Fruit fly (Drosophila melanogaster): Measurements from ENCODE around the gene Mipp1.

Gene Mipp1

DNA sequence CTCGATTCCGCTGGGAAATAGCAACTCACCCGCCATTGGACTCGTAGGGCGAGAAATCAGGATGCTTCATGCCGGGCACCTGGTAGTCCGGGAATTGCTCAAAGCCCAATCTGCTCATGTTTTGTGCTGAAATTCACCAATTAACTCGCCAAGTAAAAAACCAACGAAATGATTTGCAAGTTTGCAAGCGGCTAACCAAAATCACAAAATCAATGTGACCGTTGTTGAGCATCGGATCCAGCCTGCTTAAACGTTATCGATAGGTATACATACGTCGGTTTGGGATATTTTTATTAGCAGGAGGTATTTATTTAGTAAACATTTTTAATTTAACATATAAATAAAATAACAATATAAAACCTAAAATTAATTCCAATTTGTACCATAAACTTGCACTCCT, 37.1 kb upstream of the Mipp1 start, which contains the start of gene Prosbeta6 (continued):
- TF ChIP-seq yki (optimal IDR thresholded peaks at IDR 0.05) (no peak), CG2678 (tag; optimal IDR thresholded peaks at IDR 0.05) (no peak), Doc2 (GFP tag; IDR thresholded peaks at IDR 0.05) (no peak), TFAM (GFP tag; optimal IDR thresholded peaks at IDR 0.05) (no peak), CG11456 (GFP tag; IDR thresholded peaks at IDR 0.05) (no peak), CG12104 (GFP tag; optimal IDR thresholded peaks at IDR 0.05) (no peak), CG14965 (GFP tag; optimal IDR thresholded peaks at IDR 0.05; ENCODE audit: borderline replicate concordance) (no peak), Drgx (GFP tag; IDR thresholded peaks at IDR 0.05) (no peak), hth (optimal IDR thresholded peaks at IDR 0.05) (no peak), tx (GFP tag; optimal IDR thresholded peaks at IDR 0.05) (no peak), CG15269 (tag; optimal IDR thresholded peaks at IDR 0.05) (no peak), Scr (GFP tag; IDR thresholded peaks at IDR 0.05; ENCODE audit: partially characterized antibody) (peak; percentile 59), Trl (optimal IDR thresholded peaks at IDR 0.05) (no peak), Trl (GFP tag; optimal IDR thresholded peaks at IDR 0.05) (no peak), mam (GFP tag; optimal IDR thresholded peaks at IDR 0.05) (no peak), CG30431 (GFP tag; optimal IDR thresholded peaks at IDR 0.05) (no peak), pb (GFP tag; optimal IDR thresholded peaks at IDR 0.05) (no peak), CG2120 (GFP tag; optimal IDR thresholded peaks at IDR 0.05) (no peak), CG7839 (tag; optimal IDR thresholded peaks at IDR 0.05) (no peak), CG4707 (GFP tag; optimal IDR thresholded peaks at IDR 0.05) (no peak), klu (GFP tag; IDR thresholded peaks at IDR 0.05) (no peak), Xrp1 (GFP tag; IDR thresholded peaks at IDR 0.05) (no peak), dimm (GFP tag; IDR thresholded peaks at IDR 0.05) (no peak), CkIIα-i1 (GFP tag; IDR thresholded peaks at IDR 0.05) (no peak), CG13287 (GFP tag; IDR thresholded peaks at IDR 0.05; ENCODE audit: partially characterized antibody) (peak; percentile 71), CG9817 (tag; optimal IDR thresholded peaks at IDR 0.05) (no peak), CG3995 (GFP tag; optimal IDR thresholded peaks at IDR 0.05) (peak; percentile 26), CG10209 (GFP tag; optimal IDR thresholded peaks at IDR 0.05) (no peak), Sin3A (optimal IDR thresholded peaks at IDR 0.05) (no peak), CG30020 (tag; optimal IDR thresholded peaks at IDR 0.05) (peak; percentile 14), CG7928 (GFP tag; optimal IDR thresholded peaks at IDR 0.05) (no peak), zen2 (GFP tag; IDR thresholded peaks at IDR 0.05; ENCODE audit: partially characterized antibody) (no peak; the same call in 2 of the 3 replicates), CG8281 (tag; optimal IDR thresholded peaks at IDR 0.05) (no peak)

DNA sequence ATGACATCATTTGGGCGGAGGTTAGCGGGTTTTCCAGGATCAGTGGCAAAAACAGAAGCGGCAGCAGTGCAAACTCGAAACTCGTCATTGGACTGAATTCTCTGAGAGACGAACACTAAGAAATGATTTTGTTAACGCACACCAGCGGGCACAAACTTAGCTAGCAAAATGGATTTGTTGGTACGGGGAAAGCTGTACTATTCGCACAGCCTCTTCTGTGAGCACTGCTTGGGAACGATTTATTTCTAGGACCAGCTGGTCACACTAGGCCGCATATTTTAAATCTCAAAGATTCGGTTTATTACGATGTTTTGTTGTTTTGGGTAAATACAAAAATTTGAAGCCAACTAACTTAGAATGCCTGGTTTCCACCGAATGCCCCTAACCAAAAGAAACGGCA, 36.0 kb upstream of the Mipp1 start, which contains the start of gene CG4098:
Gene CG4098, minus strand, starts transcription at position 228 of the 400 bp plus-strand sequence.
- TF ChIP-seq Antp (GFP tag; optimal IDR thresholded peaks at IDR 0.05), result peak; percentile 83
- TF ChIP-seq ab (GFP tag; optimal IDR thresholded peaks at IDR 0.05), result peak; percentile 12
- no peak for TF ChIP-seq TFAM (GFP tag; optimal IDR thresholded peaks at IDR 0.05)
- peak; percentile 90 for TF ChIP-seq vvl (GFP tag; IDR thresholded peaks at IDR 0.05)
- TF ChIP-seq crc (GFP tag; optimal IDR thresholded peaks at IDR 0.05), result peak; percentile 44
- TF ChIP-seq Drgx (GFP tag; IDR thresholded peaks at IDR 0.05), result peak; percentile 81
- TF ChIP-seq CG18764 (GFP tag; optimal IDR thresholded peaks at IDR 0.05), result no peak
- peak; percentile 49; the same call in 1 of the 3 replicates for TF ChIP-seq otp (GFP tag; IDR thresholded peaks at IDR 0.05)
- peak; percentile 47; the same call in 1 of the 2 replicates for TF ChIP-seq CG9215 (GFP tag; IDR thresholded peaks at IDR 0.05)
- no peak for TF ChIP-seq Mad (GFP tag; optimal IDR thresholded peaks at IDR 0.05)
- no peak for TF ChIP-seq cad (GFP tag; optimal IDR thresholded peaks at IDR 0.05)
- TF ChIP-seq CG34376 (GFP tag; optimal IDR thresholded peaks at IDR 0.05), result peak; percentile 47
- peak; percentile 31; the same call in 1 of the 2 replicates for TF ChIP-seq CG6272 (GFP tag; IDR thresholded peaks at IDR 0.05)
- TF ChIP-seq Ptx1 (GFP tag; IDR thresholded peaks at IDR 0.05), result peak; percentile 79
- peak; percentile 5 for TF ChIP-seq Abd-B (GFP tag; optimal IDR thresholded peaks at IDR 0.05)
- TF ChIP-seq CG6791 (GFP tag; IDR thresholded peaks at IDR 0.05; ENCODE audit: partially characterized antibody), result no peak
- peak; percentile 47; the same call in 1 of the 2 replicates for TF ChIP-seq CG6689 (GFP tag; IDR thresholded peaks at IDR 0.05)
- TF ChIP-seq CG31365 (tag; optimal IDR thresholded peaks at IDR 0.05), result peak; percentile 67
- TF ChIP-seq CG16779 (GFP tag; IDR thresholded peaks at IDR 0.05), result peak; percentile 78
- no peak for TF ChIP-seq CG4707 (GFP tag; optimal IDR thresholded peaks at IDR 0.05)
- no peak for TF ChIP-seq CG8290 (GFP tag; optimal IDR thresholded peaks at IDR 0.05)
- TF ChIP-seq CG8290 (tag; optimal IDR thresholded peaks at IDR 0.05), result peak in 1 of 2 experiments; percentile 95
- peak; percentile 92 for TF ChIP-seq slbo (GFP tag; IDR thresholded peaks at IDR 0.05)
- peak; percentile 18 for TF ChIP-seq tap (tag; optimal IDR thresholded peaks at IDR 0.05)
- peak; percentile 35 for TF ChIP-seq CG16863 (GFP tag; optimal IDR thresholded peaks at IDR 0.05)
